Worm (Caenorhabditis elegans): Measurements from ENCODE around the gene clc-20.
A peak's percentile ranks its signal among the peaks of the same experiment; 100 is the strongest.

clc-20 gene

ce11 chrIII:835713-836278 lies 36.6 kb upstream of the clc-20 start (continued):
- peak; percentile 94 for TF ChIP-seq php-3 (GFP tag; IDR thresholded peaks at IDR 0.05)
- TF ChIP-seq aly-2 (tag; optimal IDR thresholded peaks at IDR 0.05): no peak
- peak; percentile 72 for TF ChIP-seq nhr-48 (tag; optimal IDR thresholded peaks at IDR 0.05)
- no peak for TF ChIP-seq lir-3 (tag; optimal IDR thresholded peaks at IDR 0.05)
- TF ChIP-seq dmd-9 (GFP tag; IDR thresholded peaks at IDR 0.05): peak; percentile 85
- TF ChIP-seq spr-1 (tag; optimal IDR thresholded peaks at IDR 0.05): peak; percentile 58
- TF ChIP-seq snpc-4 (tag; optimal IDR thresholded peaks at IDR 0.05): no peak
- TF ChIP-seq lsy-2 (tag; optimal IDR thresholded peaks at IDR 0.05): peak; percentile 66 to 69
- peak; percentile 60 for TF ChIP-seq set-16 (GFP tag; IDR thresholded peaks at IDR 0.05)
- TF ChIP-seq skn-1 (tag; optimal IDR thresholded peaks at IDR 0.05): peak; percentile 20
- TF ChIP-seq dmd-6 (GFP tag; IDR thresholded peaks at IDR 0.05): peak; percentile 76
- TF ChIP-seq egl-43 (GFP tag; IDR thresholded peaks at IDR 0.05): peak; percentile 96
- 0 out of 2 replicates have a peak, but pooled peaks have one; percentile 79 for TF ChIP-seq daf-19 (GFP tag; conservative IDR thresholded peaks at IDR 0.05)
- TF ChIP-seq unc-39 (tag; optimal IDR thresholded peaks at IDR 0.05): no peak
- peak; percentile 98 for TF ChIP-seq arid-1 (GFP tag; conservative IDR thresholded peaks at IDR 0.05)
- peak; percentile 96 for TF ChIP-seq nhr-41 (GFP tag; IDR thresholded peaks at IDR 0.05)
- TF ChIP-seq dmd-8 (GFP tag; IDR thresholded peaks at IDR 0.05): peak; percentile 90
- peak in 1 of 2 experiments; percentile 45 for TF ChIP-seq ZK546.5 (tag; optimal IDR thresholded peaks at IDR 0.05)
- TF ChIP-seq hlh-30 (tag; optimal IDR thresholded peaks at IDR 0.05; ENCODE audit: insufficient read depth): peak; percentile 5
- TF ChIP-seq hif-1 (tag; optimal IDR thresholded peaks at IDR 0.05): peak; percentile 55 to 96
- peak; percentile 99 for TF ChIP-seq Y105C5A.15 (GFP tag; IDR thresholded peaks at IDR 0.05)
- no peak for TF ChIP-seq ceh-82 (tag; optimal IDR thresholded peaks at IDR 0.05)
- TF ChIP-seq zfp-2 (tag; optimal IDR thresholded peaks at IDR 0.05): peak; percentile 39
- TF ChIP-seq ceh-32 (tag; optimal IDR thresholded peaks at IDR 0.05; ENCODE audit: poor library complexity): no peak
- TF ChIP-seq ctbp-1 (GFP tag; IDR thresholded peaks at IDR 0.05): peak; percentile 91
- TF ChIP-seq nhr-42 (GFP tag; IDR thresholded peaks at IDR 0.05): peak; percentile 95
- no peak for TF ChIP-seq fkh-10 (GFP tag; optimal IDR thresholded peaks at IDR 0.05)
- no peak for TF ChIP-seq ztf-7 (tag; optimal IDR thresholded peaks at IDR 0.05)
- peak; percentile 99 for TF ChIP-seq aha-1 (tag)
- peak; percentile 84 for TF ChIP-seq snpc-1.2 (GFP tag; IDR thresholded peaks at IDR 0.05)
- TF ChIP-seq lin-39 (tag; optimal IDR thresholded peaks at IDR 0.05): no peak
- TF ChIP-seq Y5F2A.4 (GFP tag; optimal IDR thresholded peaks at IDR 0.05): peak; percentile 91
- TF ChIP-seq R02D3.7 (tag; optimal IDR thresholded peaks at IDR 0.05): no peak
- no peak; the same call in 1 of the 2 replicates for TF ChIP-seq daf-8 (GFP tag; IDR thresholded peaks at IDR 0.05)
- peak; percentile 98 for TF ChIP-seq T26A8.4 (GFP tag; IDR thresholded peaks at IDR 0.05)
- TF ChIP-seq F26F4.8 (GFP tag; conservative IDR thresholded peaks at IDR 0.05): no peak
- TF ChIP-seq duxl-1 (tag; optimal IDR thresholded peaks at IDR 0.05; ENCODE audit: poor library complexity): peak; percentile 94
- TF ChIP-seq nhr-111 (GFP tag; optimal IDR thresholded peaks at IDR 0.05): peak; percentile 99
- TF ChIP-seq Y48G9A.11 (GFP tag; IDR thresholded peaks at IDR 0.05): peak; percentile 90
- TF ChIP-seq jun-1 (tag; optimal IDR thresholded peaks at IDR 0.05): peak; percentile 94
- no peak for TF ChIP-seq nhr-11 (tag; optimal IDR thresholded peaks at IDR 0.05)
- peak; percentile 49 for TF ChIP-seq lin-13 (GFP tag; optimal IDR thresholded peaks at IDR 0.05)
- peak; percentile 95 for TF ChIP-seq pha-4 (GFP tag; IDR thresholded peaks at IDR 0.05)
- TF ChIP-seq pha-4 (tag; optimal IDR thresholded peaks at IDR 0.05): no peak
- TF ChIP-seq ztf-11 (tag; optimal IDR thresholded peaks at IDR 0.05): peak; percentile 51
- TF ChIP-seq lin-1 (GFP tag; IDR thresholded peaks at IDR 0.05): peak; percentile 95
- TF ChIP-seq F10B5.3 (tag; optimal IDR thresholded peaks at IDR 0.05): peak; percentile 16
- TF ChIP-seq ceh-62 (tag; optimal IDR thresholded peaks at IDR 0.05): no peak
- no peak for TF ChIP-seq attf-4 (tag; optimal IDR thresholded peaks at IDR 0.05)
- TF ChIP-seq egl-27 (tag; optimal IDR thresholded peaks at IDR 0.05): no peak
- TF ChIP-seq hmg-1.1 (GFP tag; IDR thresholded peaks at IDR 0.05): peak; percentile 80
- TF ChIP-seq vab-7 (GFP tag; IDR thresholded peaks at IDR 0.05): peak; percentile 93; the same call in 1 of the 2 replicates

All from whole organism, L4 larva.